Worm (Caenorhabditis elegans): ENCODE measurements around the gene clec-141.

DNA sequence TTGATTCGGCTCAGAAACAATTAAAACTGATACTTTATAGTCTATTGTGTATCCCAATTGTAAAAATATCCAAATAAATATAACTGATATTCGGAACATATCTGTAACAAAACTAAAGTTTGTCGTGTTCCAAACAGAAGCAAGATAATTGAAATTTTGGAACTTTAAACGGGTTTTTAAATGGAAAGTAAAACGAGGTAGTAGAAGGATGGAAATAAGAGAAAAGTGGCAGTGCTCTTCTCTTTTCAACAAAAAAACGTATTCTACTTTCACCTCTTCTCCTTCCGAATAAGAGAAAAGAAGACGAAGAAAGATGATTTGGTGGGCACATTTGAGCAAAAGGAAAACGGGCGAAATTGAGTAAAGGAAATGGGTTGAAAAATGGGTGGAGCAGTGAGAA is 39.1 kb upstream of the clec-141 start, which contains the start of gene nmr-1:
- TF ChIP-seq lsy-2 (tag; optimal IDR thresholded peaks at IDR 0.05): no peak
- no peak for TF ChIP-seq unc-39 (tag; optimal IDR thresholded peaks at IDR 0.05)
- TF ChIP-seq sem-2 (GFP tag; optimal IDR thresholded peaks at IDR 0.05): no peak
- no peak for TF ChIP-seq ces-1 (GFP tag; optimal IDR thresholded peaks at IDR 0.05)
- no peak for TF ChIP-seq nhr-28 (tag; optimal IDR thresholded peaks at IDR 0.05)
- TF ChIP-seq snpc-4 (tag; optimal IDR thresholded peaks at IDR 0.05): no peak
- no peak for TF ChIP-seq mep-1 (tag; optimal IDR thresholded peaks at IDR 0.05)
- TF ChIP-seq cnd-1 (tag; optimal IDR thresholded peaks at IDR 0.05): no peak
- TF ChIP-seq unc-120 (tag; optimal IDR thresholded peaks at IDR 0.05; ENCODE audit: poor library complexity, severe bottlenecking): no peak
- TF ChIP-seq lin-13 (tag; optimal IDR thresholded peaks at IDR 0.05): no peak
- TF ChIP-seq unc-62 (GFP tag; optimal IDR thresholded peaks at IDR 0.05): no peak
- TF ChIP-seq elt-1 (tag; optimal IDR thresholded peaks at IDR 0.05; ENCODE audit: borderline replicate concordance, insufficient read depth): no peak
- TF ChIP-seq nhr-12 (tag; optimal IDR thresholded peaks at IDR 0.05): no peak
- TF ChIP-seq ham-2 (GFP tag; optimal IDR thresholded peaks at IDR 0.05): no peak
